Worm (Caenorhabditis elegans) whole organism, L4/young adult: ENCODE results near the gene myrf-1.

Experiments used
- W03F9.2 ChIP-seq: fragments of 150-350 bp; optimal IDR thresholded peaks from 2 replicates; lab custom pipeline; 2014; ENCODE audit warnings: missing biosample characterization, missing genetic modification characterization
- dao-5 ChIP-seq: sonication (generic microtip); optimal IDR thresholded peaks from 2 replicates; lab custom pipeline; 2016; ENCODE audit warnings: missing genotype, missing genetic modification characterization, moderate library complexity, missing compliant biosample characterization
- him-1 ChIP-seq: sonication (generic microtip); optimal IDR thresholded peaks from 2 replicates; lab custom pipeline; 2016; ENCODE audit warnings: missing genotype, missing genetic modification reagents, missing genetic modification characterization, missing compliant biosample characterization

The myrf-1 gene

ce11 chrII:10542654-10543456 lies 40.5 kb upstream of the myrf-1 start:
- TF ChIP-seq him-1 (tag; lab: Kevin White, UChicago) (no peak), dao-5 (no peak), W03F9.2 (tag; lab: Kevin White, UChicago) (no peak)

ce11 chrII:10541923-10542486 lies 39.7 kb upstream of the myrf-1 start, which contains the start of gene pro-1:
Gene pro-1 (minus strand): TSS chrII:10541996.
- TF ChIP-seq W03F9.2 (tag; lab: Kevin White, UChicago), result peak; percentile 90
- TF ChIP-seq him-1 (tag; lab: Kevin White, UChicago), result peak; percentile 88
- TF ChIP-seq dao-5, result peak; percentile 62

- TF ChIP-seq W03F9.2 (tag; lab: Kevin White, UChicago) (no peak), him-1 (tag; lab: Kevin White, UChicago) (no peak), dao-5 (no peak)
Observed at ce11 chrII:10539232-10539631, 36.9 kb upstream of the myrf-1 start, which contains the start of gene R166.3. Gene R166.3 (minus strand): TSS chrII:10539332.

ce11 chrII:10537988-10538387 lies 35.6 kb upstream of the myrf-1 start:
- TF ChIP-seq W03F9.2 (tag; lab: Kevin White, UChicago), result no peak
- TF ChIP-seq him-1 (tag; lab: Kevin White, UChicago), result peak; percentile 71

- TF ChIP-seq dao-5, result no peak
- no peak for TF ChIP-seq him-1 (tag; lab: Kevin White, UChicago)
- TF ChIP-seq W03F9.2 (tag; lab: Kevin White, UChicago), result no peak
Observed at ce11 chrII:10537571-10537970, 35.2 kb upstream of the myrf-1 start, which contains the start of gene R166.2. Gene R166.2 (minus strand): TSS chrII:10537671.

ce11 chrII:10533985-10534384 lies 31.6 kb upstream of the myrf-1 start:
- TF ChIP-seq dao-5 (no peak), him-1 (tag; lab: Kevin White, UChicago) (no peak), W03F9.2 (tag; lab: Kevin White, UChicago) (no peak)

- TF ChIP-seq him-1 (tag; lab: Kevin White, UChicago) (no peak), dao-5 (no peak), W03F9.2 (tag; lab: Kevin White, UChicago) (no peak)
Observed at ce11 chrII:10531604-10532003, 29.3 kb upstream of the myrf-1 start.

ce11 chrII:10530907-10531306 lies 28.6 kb upstream of the myrf-1 start:
- TF ChIP-seq him-1 (tag; lab: Kevin White, UChicago) (no peak), dao-5 (no peak), W03F9.2 (tag; lab: Kevin White, UChicago) (no peak)

- TF ChIP-seq him-1 (tag; lab: Kevin White, UChicago) (no peak), dao-5 (no peak), W03F9.2 (tag; lab: Kevin White, UChicago) (no peak)
Observed at ce11 chrII:10529218-10529751, 26.9 kb upstream of the myrf-1 start.

- no peak for TF ChIP-seq W03F9.2 (tag; lab: Kevin White, UChicago)
- no peak for TF ChIP-seq dao-5
- peak; percentile 34 for TF ChIP-seq him-1 (tag; lab: Kevin White, UChicago)
Observed at ce11 chrII:10527649-10528134, 25.4 kb upstream of the myrf-1 start, which contains the start of gene mab-10. Gene mab-10 (plus strand): TSS chrII:10528084.

ce11 chrII:10525134-10525533 lies 22.8 kb upstream of the myrf-1 start:
- TF ChIP-seq dao-5 (no peak), him-1 (tag; lab: Kevin White, UChicago) (no peak), W03F9.2 (tag; lab: Kevin White, UChicago) (no peak)

ce11 chrII:10524374-10524773 lies 22.0 kb upstream of the myrf-1 start, which contains the start of gene F59B10.6:
Gene F59B10.6 (minus strand): TSS chrII:10524474.
- TF ChIP-seq him-1 (tag; lab: Kevin White, UChicago) (no peak), dao-5 (no peak), W03F9.2 (tag; lab: Kevin White, UChicago) (no peak)

- TF ChIP-seq him-1 (tag; lab: Kevin White, UChicago) (no peak), dao-5 (no peak), W03F9.2 (tag; lab: Kevin White, UChicago) (no peak)
Observed at ce11 chrII:10523583-10523982, 21.2 kb upstream of the myrf-1 start, which contains the start of gene F59B10.5. Gene F59B10.5 (minus strand): TSS chrII:10523683.

ce11 chrII:10523031-10523430 lies 20.7 kb upstream of the myrf-1 start:
- no peak for TF ChIP-seq W03F9.2 (tag; lab: Kevin White, UChicago)
- no peak for TF ChIP-seq dao-5
- TF ChIP-seq him-1 (tag; lab: Kevin White, UChicago), result no peak
